Fruit fly (Drosophila melanogaster) whole organism, embryonic: ENCODE measurements around the gene CG7289.
A peak's percentile ranks its signal among the peaks of the same experiment; 100 is the strongest.

Source experiments
- Abd-B ChIP-seq: fragments of 200-800 bp; sonication (Bioruptor generic); optimal IDR thresholded peaks from 2 replicates; lab custom pipeline; 2018; ENCODE audit warnings: missing biosample characterization, mild to moderate bottlenecking, missing genetic modification characterization, moderate library complexity
- CG10543 ChIP-seq: fragments of 200-800 bp; sonication (Bioruptor generic); optimal IDR thresholded peaks from 3 replicates; lab custom pipeline; 2017; ENCODE audit warnings: missing biosample characterization, mild to moderate bottlenecking, missing genetic modification characterization, moderate library complexity
- CG10979 ChIP-seq: fragments of 200-800 bp; sonication (Bioruptor generic); optimal IDR thresholded peaks from 2 replicates; lab custom pipeline; 2018; ENCODE audit warnings: missing biosample characterization, mild to moderate bottlenecking, missing genetic modification characterization, moderate library complexity
- CG11398 ChIP-seq: fragments of 200-800 bp; sonication (Bioruptor generic); optimal IDR thresholded peaks from 2 replicates; lab custom pipeline; 2016; ENCODE audit warnings: missing biosample characterization, missing genetic modification characterization
- CG12236 ChIP-seq: fragments of 200-800 bp; sonication (Bioruptor generic); optimal IDR thresholded peaks from 2 replicates; lab custom pipeline; 2016; ENCODE audit warnings: missing biosample characterization, missing genetic modification characterization
- CG13775 ChIP-seq: fragments of 200-800 bp; sonication (Bioruptor generic); optimal IDR thresholded peaks from 3 replicates; lab custom pipeline; 2017; ENCODE audit warnings: missing biosample characterization, mild to moderate bottlenecking, missing genetic modification characterization
- CG14860 ChIP-seq: fragments of 200-800 bp; sonication (Bioruptor generic); IDR thresholded peaks from 3 replicates; pipeline ENCODE4 v1.3.6; 2022; ENCODE audit warnings: missing biosample characterization, missing genetic modification characterization; ENCODE audit not compliant: partially characterized antibody
- CG1602 ChIP-seq: fragments of 200-800 bp; sonication (Bioruptor generic); optimal IDR thresholded peaks from 3 replicates; lab custom pipeline; 2016; ENCODE audit warnings: missing biosample characterization, missing genetic modification characterization
- CG18262 ChIP-seq: fragments of 200-800 bp; optimal IDR thresholded peaks from 3 replicates; lab custom pipeline; 2019; ENCODE audit warnings: missing biosample characterization, mild to moderate bottlenecking, missing genetic modification characterization, moderate library complexity
- CG2199 ChIP-seq: fragments of 200-800 bp; sonication (Bioruptor generic); IDR thresholded peaks from 3 replicates; pipeline ENCODE4 v1.3.6; 2022; ENCODE audit warnings: missing biosample characterization, missing genetic modification characterization
- CG32532 ChIP-seq: fragments of 200-800 bp; sonication (Bioruptor generic); IDR thresholded peaks from 2 replicates; pipeline ENCODE4 v1.3.6; 2022; ENCODE audit warnings: missing biosample characterization, missing genetic modification characterization
- CG33213 ChIP-seq: fragments of 200-800 bp; sonication (Bioruptor generic); optimal IDR thresholded peaks from 3 replicates; lab custom pipeline; 2016; ENCODE audit warnings: missing biosample characterization, missing genetic modification characterization
- CG3407 ChIP-seq: fragments of 200-800 bp; sonication (Bioruptor generic); optimal IDR thresholded peaks from 2 replicates; lab custom pipeline; 2018; ENCODE audit warnings: missing biosample characterization, mild to moderate bottlenecking, missing genetic modification characterization
- CG3995 ChIP-seq: fragments of 200-800 bp; sonication (Bioruptor generic); optimal IDR thresholded peaks from 3 replicates; lab custom pipeline; 2016; ENCODE audit warnings: missing biosample characterization, missing genetic modification characterization
- CG42726 ChIP-seq: fragments of 200-800 bp; sonication (Bioruptor generic); IDR thresholded peaks from 2 replicates; pipeline ENCODE4 v1.3.6; 2022; ENCODE audit warnings: missing biosample characterization, missing genetic modification characterization; ENCODE audit not compliant: partially characterized antibody
- CG6175 ChIP-seq: fragments of 200-800 bp; sonication (Bioruptor generic); IDR thresholded peaks from 3 replicates; pipeline ENCODE4 v1.3.6; 2022; ENCODE audit warnings: missing biosample characterization, missing genetic modification characterization
- CG7271 ChIP-seq: fragments of 200-800 bp; sonication (Bioruptor generic); optimal IDR thresholded peaks from 2 replicates; lab custom pipeline; 2018; ENCODE audit warnings: missing biosample characterization, mild to moderate bottlenecking, missing genetic modification characterization, moderate library complexity
- CG8089 ChIP-seq: fragments of 200-800 bp; sonication (Bioruptor generic); optimal IDR thresholded peaks from 3 replicates; lab custom pipeline; 2016; ENCODE audit warnings: missing biosample characterization, missing genetic modification characterization
- CHES-1-like ChIP-seq: fragments of 200-800 bp; sonication (Bioruptor generic); optimal IDR thresholded peaks from 2 replicates; lab custom pipeline; 2016; ENCODE audit warnings: missing biosample characterization, missing genetic modification characterization
- D ChIP-seq, 2 experiments: fragments of 200-800 bp in 1 of 2; fragments of >200 bp in 1 of 2; sonication (Bioruptor generic) in 1 of 2; optimal IDR thresholded peaks; 2 replicates in 1 of 2; 3 replicates in 1 of 2; lab custom pipeline; 2017; ENCODE audit warnings: mild to moderate bottlenecking in 1 of 2, missing biosample characterization in 1 of 2, missing genetic modification characterization in 1 of 2, missing genetic modification reagents in 1 of 2
- E2f1 ChIP-seq: fragments of 200-800 bp; sonication (Bioruptor generic); IDR thresholded peaks from 2 replicates; pipeline ENCODE4 v1.3.6; 2022; ENCODE audit warnings: missing biosample characterization, missing genetic modification characterization
- H15 ChIP-seq: fragments of 200-800 bp; sonication (Bioruptor generic); IDR thresholded peaks from 3 replicates; pipeline ENCODE4 v1.3.6; 2022; ENCODE audit warnings: missing biosample characterization, missing genetic modification characterization
- HLH4C ChIP-seq: fragments of 200-800 bp; sonication (Bioruptor generic); IDR thresholded peaks from 3 replicates; pipeline ENCODE4 v1.3.6; 2022; ENCODE audit warnings: missing biosample characterization, missing genetic modification characterization; ENCODE audit not compliant: partially characterized antibody
- Hr51 ChIP-seq, 2 experiments: fragments of 200-800 bp; sonication (Bioruptor generic); optimal IDR thresholded peaks; 2 replicates in 1 of 2; 3 replicates in 1 of 2; lab custom pipeline; 2016 to 2018; ENCODE audit warnings: missing biosample characterization in 2 of 2, missing genetic modification characterization in 2 of 2, mild to moderate bottlenecking in 1 of 2, moderate library complexity in 1 of 2
- Med ChIP-seq: fragments of 200-800 bp; sonication (Bioruptor generic); peaks from one replicate; lab custom pipeline; 2016; ENCODE audit warnings: missing biosample characterization, missing genetic modification characterization, mild to moderate bottlenecking, inconsistent platforms, moderate library complexity
- Sry-δ ChIP-seq: fragments of 200-800 bp; sonication (Bioruptor generic); optimal IDR thresholded peaks from 2 replicates; lab custom pipeline; 2016; ENCODE audit warnings: missing biosample characterization, missing genetic modification characterization
- Usf ChIP-seq: fragments of 200-800 bp; sonication (Bioruptor generic); optimal IDR thresholded peaks from 2 replicates; lab custom pipeline; 2017; ENCODE audit warnings: missing genotype, missing biosample characterization, missing genetic modification characterization
- Vsx1 ChIP-seq: fragments of 200-800 bp; sonication (Bioruptor generic); optimal IDR thresholded peaks from 2 replicates; lab custom pipeline; 2017; ENCODE audit warnings: missing biosample characterization, mild to moderate bottlenecking, missing genetic modification characterization, missing genetic modification reagents
- al ChIP-seq: fragments of 200-800 bp; sonication (Bioruptor generic); IDR thresholded peaks from 2 replicates; pipeline ENCODE4 v1.3.6; 2022; ENCODE audit warnings: missing biosample characterization, missing genetic modification characterization
- bab2 ChIP-seq: fragments of 200-800 bp; sonication (Bioruptor generic); optimal IDR thresholded peaks from 2 replicates; lab custom pipeline; 2016; ENCODE audit warnings: missing biosample characterization, missing genetic modification characterization
- crc ChIP-seq: fragments of 200-800 bp; sonication (Bioruptor generic); optimal IDR thresholded peaks from 2 replicates; lab custom pipeline; 2016; ENCODE audit warnings: missing biosample characterization, missing genetic modification characterization
- crol ChIP-seq: fragments of 200-800 bp; sonication (Bioruptor generic); IDR thresholded peaks from 2 replicates; pipeline ENCODE4 v1.3.6; 2022; ENCODE audit warnings: missing biosample characterization, missing genetic modification characterization
- da ChIP-seq: fragments of 200-800 bp; sonication (Bioruptor generic); optimal IDR thresholded peaks from 2 replicates; lab custom pipeline; 2016; ENCODE audit warnings: missing biosample characterization, missing genetic modification characterization
- disco-r ChIP-seq: fragments of 200-800 bp; sonication (Bioruptor generic); optimal IDR thresholded peaks from 2 replicates; lab custom pipeline; 2016; ENCODE audit warnings: missing biosample characterization, missing genetic modification characterization
- dm ChIP-seq: fragments of 200-800 bp; sonication (Bioruptor generic); optimal IDR thresholded peaks from 3 replicates; lab custom pipeline; 2016; ENCODE audit warnings: missing biosample characterization, missing genetic modification characterization
- dysf ChIP-seq: fragments of 200-800 bp; sonication (Bioruptor generic); IDR thresholded peaks from 3 replicates; pipeline ENCODE4 v1.3.6; 2022; ENCODE audit warnings: missing biosample characterization, missing genetic modification characterization
- gro ChIP-seq: fragments of 200-800 bp; sonication (Bioruptor generic); optimal IDR thresholded peaks from 2 replicates; lab custom pipeline; 2016; ENCODE audit warnings: missing biosample characterization, missing genetic modification characterization
- kah ChIP-seq: fragments of 200-800 bp; sonication (Bioruptor generic); optimal IDR thresholded peaks from 2 replicates; lab custom pipeline; 2018; ENCODE audit warnings: missing biosample characterization, mild to moderate bottlenecking, missing genetic modification characterization
- nmo ChIP-seq: fragments of 200-800 bp; sonication (Bioruptor generic); optimal IDR thresholded peaks from 2 replicates; lab custom pipeline; 2018; ENCODE audit warnings: missing biosample characterization, mild to moderate bottlenecking, missing genetic modification characterization, moderate library complexity
- nom ChIP-seq: fragments of 200-800 bp; sonication (Bioruptor generic); optimal IDR thresholded peaks from 2 replicates; lab custom pipeline; 2017; ENCODE audit warnings: missing biosample characterization, missing genetic modification characterization, mild to moderate bottlenecking, moderate library complexity, missing genetic modification reagents
- otp ChIP-seq: fragments of 200-800 bp; sonication (Bioruptor generic); IDR thresholded peaks from 3 replicates; pipeline ENCODE4, ENCODE4 v1.3.6; 2022; ENCODE audit warnings: missing biosample characterization, missing genetic modification characterization
- prd ChIP-seq, 3 experiments: fragments of >200 bp in 2 of 3; fragments of 200-800 bp in 1 of 3; sonication (Bioruptor generic) in 1 of 3; optimal IDR thresholded peaks in 2 of 3; IDR thresholded peaks in 1 of 3; 2 replicates in 2 of 3; 3 replicates in 1 of 3; pipeline versions ENCODE4 v1.3.6 to Lab custom; 2017 to 2022; ENCODE audit warnings: missing biosample characterization in 1 of 3, missing genetic modification characterization in 1 of 3
- ro ChIP-seq: fragments of 200-800 bp; sonication (Bioruptor generic); IDR thresholded peaks from 2 replicates; pipeline ENCODE4 v1.3.6; 2022; ENCODE audit warnings: missing biosample characterization, missing genetic modification characterization
- schlank ChIP-seq: fragments of 200-800 bp; sonication (Bioruptor generic); optimal IDR thresholded peaks from 2 replicates; lab custom pipeline; 2018; ENCODE audit warnings: missing biosample characterization, mild to moderate bottlenecking, missing genetic modification characterization
- scrt ChIP-seq: fragments of 200-800 bp; sonication (Bioruptor generic); optimal IDR thresholded peaks from 2 replicates; lab custom pipeline; 2018; ENCODE audit warnings: missing biosample characterization, mild to moderate bottlenecking, missing genetic modification characterization, moderate library complexity
- sd ChIP-seq: fragments of 200-800 bp; sonication (Bioruptor generic); optimal IDR thresholded peaks from 3 replicates; lab custom pipeline; 2018; ENCODE audit warnings: missing biosample characterization, mild to moderate bottlenecking, missing genetic modification characterization, moderate library complexity
- sens ChIP-seq: fragments of 200-800 bp; sonication (Bioruptor generic); peaks from one replicate; lab custom pipeline; 2016; ENCODE audit warnings: missing biosample characterization, missing genetic modification characterization
- sens-2 ChIP-seq: fragments of 200-800 bp; sonication (Bioruptor generic); IDR thresholded peaks from 2 replicates; pipeline ENCODE4 v1.3.6; 2022; ENCODE audit warnings: missing biosample characterization, missing genetic modification characterization
- tap ChIP-seq: fragments of 200-800 bp; optimal IDR thresholded peaks from 3 replicates; lab custom pipeline; 2019; ENCODE audit warnings: missing biosample characterization, mild to moderate bottlenecking, missing genetic modification characterization, moderate library complexity
- unpg ChIP-seq: fragments of 200-800 bp; sonication (Bioruptor generic); optimal IDR thresholded peaks from 3 replicates; lab custom pipeline; 2018; ENCODE audit warnings: missing biosample characterization, mild to moderate bottlenecking, missing genetic modification characterization, moderate library complexity
- vvl ChIP-seq: fragments of 200-800 bp; sonication (Bioruptor generic); IDR thresholded peaks from 2 replicates; pipeline ENCODE4 v1.3.6; 2022; ENCODE audit warnings: missing biosample characterization, missing genetic modification characterization

CG7289 gene

DNA sequence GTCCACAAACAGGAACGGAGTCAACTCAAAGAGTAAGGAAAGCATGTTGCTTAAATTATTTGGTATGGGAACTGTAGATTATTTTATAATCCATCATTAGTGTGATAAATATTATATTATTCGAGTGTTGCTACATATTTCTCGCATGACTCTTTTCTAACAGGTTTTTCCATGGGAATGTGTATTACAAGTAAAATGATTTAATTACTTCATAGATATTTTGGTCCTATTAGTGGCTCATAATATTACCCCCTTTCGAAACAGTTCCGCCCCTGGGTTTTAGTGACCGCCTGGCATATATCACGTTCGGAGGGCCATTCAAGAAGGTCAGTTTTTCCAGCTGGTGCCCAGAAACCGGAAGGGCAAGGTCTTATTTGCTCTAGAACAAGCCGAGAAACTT is 50.1 kb downstream of the CG7289 start (continued):
- TF ChIP-seq schlank (tag; lab: Kevin White, UChicago), result no peak
- TF ChIP-seq CG10543 (GFP tag; lab: Kevin White, UChicago), result no peak
- TF ChIP-seq dm, result no peak
- TF ChIP-seq E2f1 (GFP tag; lab: Robert Waterston, UW), result no peak
- no peak for TF ChIP-seq CG42726
- no peak for TF ChIP-seq Hr51 (GFP tag; optimal IDR thresholded peaks at IDR 0.05; lab: Kevin White, UChicago)
- 0 out of 3 replicates have a peak, but pooled peaks have one; percentile 38 for TF ChIP-seq otp (GFP tag; lab: Robert Waterston, UW)
- TF ChIP-seq nom (GFP tag; lab: Kevin White, UChicago), result no peak
- no peak for TF ChIP-seq unpg (GFP tag; lab: Kevin White, UChicago)
- no peak for TF ChIP-seq crol (GFP tag; lab: Robert Waterston, UW)
- TF ChIP-seq Usf (GFP tag; lab: Kevin White, UChicago), result no peak
- TF ChIP-seq nmo (GFP tag; lab: Kevin White, UChicago), result peak; percentile 64
- no peak for TF ChIP-seq gro (GFP tag; lab: Kevin White, UChicago)
- no peak for TF ChIP-seq sd (tag; lab: Kevin White, UChicago)
- no peak for TF ChIP-seq Vsx1
- TF ChIP-seq CG32532 (GFP tag; lab: Robert Waterston, UW), result no peak
- peak; percentile 78 for TF ChIP-seq Med
- TF ChIP-seq CG3995 (GFP tag; lab: Kevin White, UChicago), result no peak
- no peak for TF ChIP-seq HLH4C (GFP tag; lab: Robert Waterston, UW)
- TF ChIP-seq CG18262 (tag; lab: Kevin White, UChicago), result peak; percentile 58
- TF ChIP-seq CHES-1-like (GFP tag; lab: Kevin White, UChicago), result no peak
- TF ChIP-seq sens (GFP tag; lab: Kevin White, UChicago), result peak; percentile 65
- TF ChIP-seq CG6175 (GFP tag; lab: Robert Waterston, UW), result no peak
- TF ChIP-seq D (optimal IDR thresholded peaks at IDR 0.05; lab: Kevin White, UChicago), result no peak
- no peak for TF ChIP-seq D (GFP tag; optimal IDR thresholded peaks at IDR 0.05; lab: Kevin White, UChicago)
- TF ChIP-seq bab2 (GFP tag; lab: Kevin White, UChicago), result no peak
- TF ChIP-seq Sry-δ, result no peak
- TF ChIP-seq CG14860 (GFP tag; lab: Robert Waterston, UW), result no peak
- no peak for TF ChIP-seq CG1602 (GFP tag; lab: Kevin White, UChicago)
- no peak for TF ChIP-seq CG33213
- TF ChIP-seq CG2199 (GFP tag; lab: Robert Waterston, UW), result no peak
- TF ChIP-seq crc, result no peak
- no peak for TF ChIP-seq CG11398
- no peak for TF ChIP-seq CG13775
- TF ChIP-seq prd (optimal IDR thresholded peaks at IDR 0.05; lab: Kevin White, UChicago), result no peak
- TF ChIP-seq prd (GFP tag; IDR thresholded peaks at IDR 0.05; lab: Robert Waterston, UW), result peak; percentile 47; the same call in 1 of the 3 replicates
- no peak for TF ChIP-seq sens-2 (GFP tag; lab: Robert Waterston, UW)
- no peak for TF ChIP-seq CG12236 (GFP tag; lab: Kevin White, UChicago)
- TF ChIP-seq CG8089 (GFP tag; lab: Kevin White, UChicago), result no peak
- TF ChIP-seq scrt (GFP tag; lab: Kevin White, UChicago), result no peak
- no peak for TF ChIP-seq ro (GFP tag; lab: Robert Waterston, UW)
- 0 out of 3 replicates have a peak, but pooled peaks have one; percentile 33 for TF ChIP-seq dysf
- TF ChIP-seq Abd-B (GFP tag; lab: Kevin White, UChicago), result peak; percentile 19
- TF ChIP-seq CG10979 (tag; lab: Kevin White, UChicago), result peak; percentile 60
- TF ChIP-seq disco-r (GFP tag; lab: Kevin White, UChicago), result no peak
- no peak for TF ChIP-seq kah
- TF ChIP-seq da, result no peak
- TF ChIP-seq al (GFP tag; lab: Robert Waterston, UW), result no peak
- TF ChIP-seq CG7271 (tag; lab: Kevin White, UChicago), result no peak
- no peak for TF ChIP-seq vvl (GFP tag; lab: Robert Waterston, UW)
- TF ChIP-seq tap (tag; lab: Kevin White, UChicago), result no peak
- no peak for TF ChIP-seq CG3407 (GFP tag; lab: Kevin White, UChicago)
- no peak for TF ChIP-seq H15 (GFP tag; lab: Robert Waterston, UW)
